Worm (Caenorhabditis elegans) whole organism, L4/young adult: ENCODE measurements around the gene daf-36.

Source experiments
- dao-5 ChIP-seq: sonication (generic microtip); optimal IDR thresholded peaks from 2 replicates; lab custom pipeline; 2016; ENCODE audit warnings: missing genotype, missing genetic modification characterization, moderate library complexity, missing compliant biosample characterization
- him-1 ChIP-seq: sonication (generic microtip); optimal IDR thresholded peaks from 2 replicates; lab custom pipeline; 2016; ENCODE audit warnings: missing genotype, missing genetic modification reagents, missing genetic modification characterization, missing compliant biosample characterization

DNA sequence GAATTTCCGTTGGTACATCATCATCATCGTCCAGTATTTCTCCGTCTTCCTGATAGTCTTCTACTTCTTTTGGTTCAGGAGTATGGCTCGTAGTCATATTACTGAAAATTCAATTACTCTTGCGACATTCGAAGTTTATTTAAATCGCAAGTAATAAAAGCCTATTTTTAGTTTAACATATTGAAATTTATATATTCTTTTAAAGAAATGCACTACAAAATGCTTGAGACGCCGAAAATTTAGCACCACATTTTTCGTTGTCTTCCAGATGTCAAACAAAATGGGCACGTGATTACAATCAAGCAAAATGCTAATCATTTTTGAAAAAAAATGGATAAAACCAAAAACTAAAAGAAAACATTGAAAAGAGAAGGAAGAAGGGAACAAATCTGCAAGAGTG lies 13.5 kb downstream of the daf-36 start, which contains the start of gene zhit-3:
- TF ChIP-seq him-1 (no peak), dao-5 (tag; lab: Kevin White, UChicago) (no peak)
